Worm (Caenorhabditis elegans) whole organism, L4 larva: ENCODE results near the gene vha-13.
A peak's percentile ranks its signal among the peaks of the same experiment; 100 is the strongest.

Experiments
- aha-1 ChIP-seq: fragments of 150-350 bp; peaks from one replicate; lab custom pipeline; 2014; ENCODE audit warnings: missing biosample characterization, missing genetic modification characterization
- ama-1 ChIP-seq: fragments of 150-350 bp; optimal IDR thresholded peaks from 2 replicates; lab custom pipeline; 2014; ENCODE audit warnings: inconsistent platforms, mixed read lengths
- unc-62 ChIP-seq, 3 experiments: fragments of 150-350 bp in 1 of 3; sonication (generic microtip); optimal IDR thresholded peaks in 2 of 3; peaks in 1 of 3; 1 replicate in 1 of 3; 2 replicates in 2 of 3; lab custom pipeline; 2014 to 2017; ENCODE audit warnings: missing biosample characterization in 3 of 3, missing genetic modification characterization in 3 of 3, missing genetic modification reagents in 3 of 3, missing genotype in 1 of 3
- ztf-11 ChIP-seq: fragments of 150-350 bp; optimal IDR thresholded peaks from 2 replicates; lab custom pipeline; 2014; ENCODE audit warnings: missing biosample characterization, missing genetic modification characterization

DNA sequence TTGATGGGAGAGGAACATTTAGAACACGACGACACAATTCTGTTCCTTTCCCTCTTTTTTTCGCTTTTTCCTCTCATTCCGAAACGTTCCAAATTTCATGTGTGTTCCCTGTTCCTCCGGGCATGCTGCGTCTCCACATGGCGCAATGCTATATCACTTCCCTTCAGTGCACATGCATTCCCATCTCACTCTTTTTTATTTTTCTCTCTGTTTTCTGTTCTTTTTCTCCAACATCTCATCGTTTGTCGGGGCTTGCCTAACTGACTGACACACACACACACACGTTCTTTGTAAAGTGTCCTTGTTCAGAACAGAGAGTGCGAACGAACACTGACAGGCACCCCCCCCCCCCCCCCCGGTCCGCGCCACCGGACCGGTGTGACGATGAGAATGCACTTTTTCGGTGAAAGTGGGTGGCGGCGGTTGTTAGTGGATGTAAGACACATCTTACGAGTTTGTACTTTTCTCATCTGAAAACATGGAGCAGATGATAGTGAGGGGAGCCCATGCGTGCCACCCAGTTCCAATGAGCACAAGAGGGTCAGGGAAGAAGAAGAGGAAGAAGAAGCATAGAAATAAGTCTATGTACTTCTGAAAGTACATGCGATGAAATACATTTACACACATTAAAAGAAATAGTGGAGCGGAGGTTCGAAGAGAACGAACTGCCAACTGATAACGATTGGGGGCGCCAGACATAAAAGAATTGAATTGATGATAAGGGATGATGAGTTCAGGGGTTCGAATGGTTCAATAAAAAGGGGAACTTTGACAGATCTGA, 17.0 kb downstream of the vha-13 start:
- TF ChIP-seq aha-1 (tag; lab: Kevin White, UChicago): peak; percentile 95
- TF ChIP-seq unc-62 (GFP tag; optimal IDR thresholded peaks at IDR 0.05 in 1 of 2; lab: Kevin White, UChicago): peak in 1 of 2 experiments; percentile 93
- no peak for TF ChIP-seq unc-62 (tag; optimal IDR thresholded peaks at IDR 0.05; lab: Kevin White, UChicago)
- no peak for TF ChIP-seq ztf-11
- no peak for TF ChIP-seq ama-1 (lab: Kevin White, UChicago)
